Worm (Caenorhabditis elegans) whole organism, L4/young adult: ENCODE measurements around the gene wrt-3.

Source experiments
- W03F9.2 ChIP-seq: fragments of 150-350 bp; optimal IDR thresholded peaks from 2 replicates; lab custom pipeline; 2014; ENCODE audit warnings: missing biosample characterization, missing genetic modification characterization
- him-1 ChIP-seq: sonication (generic microtip); optimal IDR thresholded peaks from 2 replicates; lab custom pipeline; 2016; ENCODE audit warnings: missing genotype, missing genetic modification reagents, missing genetic modification characterization, missing compliant biosample characterization

DNA sequence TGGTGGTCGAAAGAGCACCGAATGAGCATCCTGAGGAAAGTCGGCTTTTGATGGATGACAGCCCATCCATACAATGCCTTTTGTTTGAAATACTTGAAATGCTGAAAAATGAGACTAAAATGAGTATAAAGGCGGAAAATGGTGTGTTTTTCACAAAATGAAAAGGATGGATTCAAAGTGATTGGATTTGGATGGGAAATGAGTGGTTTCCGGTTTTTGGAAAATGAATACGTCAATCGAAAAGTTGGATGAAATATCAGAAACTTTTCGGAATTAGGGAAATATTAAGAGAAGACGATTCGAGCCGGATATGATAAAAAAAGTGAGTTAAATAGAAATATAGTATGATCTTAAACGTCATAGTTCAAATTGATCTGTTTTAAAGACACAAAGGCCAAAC lies 9.8 kb downstream of the wrt-3 start, which contains the start of gene F38E11.6:
- TF ChIP-seq him-1 = no peak
- no peak for TF ChIP-seq W03F9.2
